Worm (Caenorhabditis elegans): ENCODE data around the gene F23F12.3.

ce11 chrIII:6471451-6471850 lies 28.9 kb upstream of the F23F12.3 start, which contains the start of gene wht-6:
- TF ChIP-seq zag-1 (tag; optimal IDR thresholded peaks at IDR 0.05) (no peak), lin-39 (tag; optimal IDR thresholded peaks at IDR 0.05) (no peak), egl-27 (tag; optimal IDR thresholded peaks at IDR 0.05) (no peak), dmd-4 (tag; optimal IDR thresholded peaks at IDR 0.05) (no peak), F13H6.1 (tag; optimal IDR thresholded peaks at IDR 0.05) (no peak), crh-2 (tag; optimal IDR thresholded peaks at IDR 0.05) (no peak), R02D3.7 (tag; optimal IDR thresholded peaks at IDR 0.05) (no peak), ama-1 (optimal IDR thresholded peaks at IDR 0.05) (no peak), ceh-82 (tag; optimal IDR thresholded peaks at IDR 0.05) (no peak), nhr-6 (tag; optimal IDR thresholded peaks at IDR 0.05) (no peak), sma-9 (GFP tag; optimal IDR thresholded peaks at IDR 0.05) (no peak), sma-9 (tag; optimal IDR thresholded peaks at IDR 0.05) (no peak)

Data from whole organism, L2 larva.